Worm (Caenorhabditis elegans) whole organism, L3 larva: Measurements from ENCODE around the gene F35H10.3.
A peak's percentile ranks its signal among the peaks of the same experiment; 100 is the strongest.

Source experiments
- R02D3.7 ChIP-seq: fragments of 150-350 bp; optimal IDR thresholded peaks from 2 replicates; lab custom pipeline; 2014; ENCODE audit warnings: missing biosample characterization, missing genetic modification characterization
- ZK546.5 ChIP-seq: sonication (generic microtip); optimal IDR thresholded peaks from 2 replicates; lab custom pipeline; 2017; ENCODE audit warnings: missing biosample characterization, missing genetic modification characterization
- aly-2 ChIP-seq: fragments of 150-350 bp; optimal IDR thresholded peaks from 2 replicates; lab custom pipeline; 2014; ENCODE audit warnings: missing biosample characterization, missing genetic modification characterization
- ama-1 ChIP-seq: fragments of 150-350 bp; optimal IDR thresholded peaks from 2 replicates; lab custom pipeline; 2018
- ceh-28 ChIP-seq: fragments of 150-350 bp; optimal IDR thresholded peaks from 2 replicates; lab custom pipeline; 2014; ENCODE audit warnings: missing biosample characterization, missing genetic modification reagents, missing genetic modification characterization
- ceh-9 ChIP-seq: sonication (generic microtip); optimal IDR thresholded peaks from 2 replicates; lab custom pipeline; 2018; ENCODE audit warnings: missing biosample characterization, missing genetic modification characterization
- daf-12 ChIP-seq: fragments of 150-350 bp; optimal IDR thresholded peaks from 2 replicates; lab custom pipeline; 2014; ENCODE audit warnings: missing biosample characterization, missing genetic modification reagents, missing genetic modification characterization
- egl-5 ChIP-seq: fragments of 150-350 bp; optimal IDR thresholded peaks from 2 replicates; lab custom pipeline; 2017; ENCODE audit warnings: missing biosample characterization, missing genetic modification reagents, missing genetic modification characterization, inconsistent platforms
- elt-3 ChIP-seq, 3 experiments: fragments of 150-350 bp in 1 of 3; sonication (generic microtip) in 2 of 3; optimal IDR thresholded peaks; 2 replicates in 2 of 3; 4 replicates in 1 of 3; lab custom pipeline; 2014 to 2017; ENCODE audit warnings: missing biosample characterization in 3 of 3, missing genetic modification characterization in 3 of 3
- eor-1 ChIP-seq, 2 experiments: fragments of 150-350 bp; optimal IDR thresholded peaks; 2 replicates each; lab custom pipeline; 2014 to 2018; ENCODE audit warnings: missing biosample characterization in 2 of 2, missing genetic modification characterization in 2 of 2
- fkh-10 ChIP-seq: sonication (generic microtip); optimal IDR thresholded peaks from 2 replicates; lab custom pipeline; 2017; ENCODE audit warnings: missing biosample characterization, missing genetic modification reagents, missing genetic modification characterization
- fkh-2 ChIP-seq: fragments of 150-350 bp; optimal IDR thresholded peaks from 2 replicates; lab custom pipeline; 2014; ENCODE audit warnings: missing biosample characterization, missing genetic modification reagents, missing genetic modification characterization
- fos-1 ChIP-seq: fragments of 150-350 bp; optimal IDR thresholded peaks from 2 replicates; lab custom pipeline; 2014; ENCODE audit warnings: missing biosample characterization, missing genetic modification characterization
- hmg-11 ChIP-seq: sonication (generic microtip); optimal IDR thresholded peaks from 2 replicates; lab custom pipeline; 2016; ENCODE audit warnings: missing genetic modification characterization, missing compliant biosample characterization
- jun-1 ChIP-seq: fragments of 150-350 bp; optimal IDR thresholded peaks from 2 replicates; lab custom pipeline; 2014; ENCODE audit warnings: missing biosample characterization, missing genetic modification reagents, missing genetic modification characterization
- lin-15B ChIP-seq: fragments of 150-350 bp; optimal IDR thresholded peaks from 2 replicates; lab custom pipeline; 2014; ENCODE audit warnings: missing biosample characterization, missing genetic modification characterization
- lsy-12 ChIP-seq: sonication (generic microtip); optimal IDR thresholded peaks from 2 replicates; lab custom pipeline; 2016; ENCODE audit warnings: mild to moderate bottlenecking, missing genetic modification characterization, missing compliant biosample characterization
- mdl-1 ChIP-seq: fragments of 150-350 bp; optimal IDR thresholded peaks from 2 replicates; lab custom pipeline; 2014; ENCODE audit warnings: missing biosample characterization, missing genetic modification characterization
- mml-1 ChIP-seq: fragments of 150-350 bp; sonication (generic microtip); optimal IDR thresholded peaks from 3 replicates; lab custom pipeline; 2014; ENCODE audit warnings: missing biosample characterization, missing genetic modification characterization
- nfya-1 ChIP-seq: sonication (generic microtip); optimal IDR thresholded peaks from 2 replicates; lab custom pipeline; 2017; ENCODE audit warnings: missing genetic modification characterization, mild to moderate bottlenecking, missing compliant biosample characterization, antibody characterized with exemption, moderate library complexity; ENCODE audit not compliant: insufficient read depth
- nhr-11 ChIP-seq: fragments of 150-350 bp; optimal IDR thresholded peaks from 2 replicates; lab custom pipeline; 2014; ENCODE audit warnings: missing biosample characterization, missing genetic modification characterization
- nhr-12 ChIP-seq: fragments of 150-350 bp; optimal IDR thresholded peaks from 2 replicates; lab custom pipeline; 2014; ENCODE audit warnings: missing biosample characterization, missing genetic modification characterization
- nhr-23 ChIP-seq: fragments of 150-350 bp; optimal IDR thresholded peaks from 2 replicates; lab custom pipeline; 2014; ENCODE audit warnings: missing biosample characterization, missing genetic modification reagents, missing genetic modification characterization
- nhr-237 ChIP-seq: fragments of 150-350 bp; optimal IDR thresholded peaks from 2 replicates; lab custom pipeline; 2014; ENCODE audit warnings: missing biosample characterization, missing genetic modification characterization
- nhr-25 ChIP-seq: sonication (generic microtip); optimal IDR thresholded peaks from 2 replicates; lab custom pipeline; 2017; ENCODE audit warnings: missing biosample characterization, missing genetic modification characterization
- nhr-28 ChIP-seq: fragments of 150-350 bp; optimal IDR thresholded peaks from 2 replicates; lab custom pipeline; 2014; ENCODE audit warnings: missing biosample characterization, missing genetic modification characterization
- nhr-43 ChIP-seq: sonication (generic microtip); optimal IDR thresholded peaks from 2 replicates; lab custom pipeline; 2016; ENCODE audit warnings: mild to moderate bottlenecking, missing genetic modification characterization, missing compliant biosample characterization; ENCODE audit not compliant: poor library complexity, severe bottlenecking
- nhr-67 ChIP-seq: fragments of 150-350 bp; optimal IDR thresholded peaks from 2 replicates; lab custom pipeline; 2014; ENCODE audit warnings: missing biosample characterization, missing genetic modification characterization
- nhr-77 ChIP-seq: fragments of 150-350 bp; optimal IDR thresholded peaks from 2 replicates; lab custom pipeline; 2014; ENCODE audit warnings: missing biosample characterization, missing genetic modification characterization
- pha-4 ChIP-seq: fragments of 150-350 bp; optimal IDR thresholded peaks from 2 replicates; lab custom pipeline; 2014; ENCODE audit warnings: missing biosample characterization, missing genetic modification reagents, missing genetic modification characterization
- pqm-1 ChIP-seq: fragments of 150-350 bp; optimal IDR thresholded peaks from 2 replicates; lab custom pipeline; 2017; ENCODE audit warnings: missing biosample characterization, missing genetic modification characterization, inconsistent platforms
- sea-2 ChIP-seq: fragments of 150-350 bp; sonication (generic microtip); optimal IDR thresholded peaks from 4 replicates; lab custom pipeline; 2014; ENCODE audit warnings: missing biosample characterization, missing genetic modification reagents, missing genetic modification characterization
- skn-1 ChIP-seq: fragments of 150-350 bp; optimal IDR thresholded peaks from 2 replicates; lab custom pipeline; 2014; ENCODE audit warnings: missing biosample characterization, missing genetic modification characterization
- snpc-4 ChIP-seq: fragments of 150-350 bp; optimal IDR thresholded peaks from 2 replicates; lab custom pipeline; 2014; ENCODE audit warnings: missing biosample characterization, missing genetic modification characterization
- tbx-2 ChIP-seq: sonication (generic microtip); optimal IDR thresholded peaks from 2 replicates; lab custom pipeline; 2016; ENCODE audit warnings: mild to moderate bottlenecking, missing genetic modification characterization, missing compliant biosample characterization
- unc-39 ChIP-seq: sonication (generic microtip); optimal IDR thresholded peaks from 4 replicates; lab custom pipeline; 2017; ENCODE audit warnings: missing biosample characterization, missing genetic modification characterization
- unc-62 ChIP-seq: fragments of 150-350 bp; sonication (generic microtip); optimal IDR thresholded peaks from 4 replicates; lab custom pipeline; 2014; ENCODE audit warnings: missing biosample characterization, missing genetic modification reagents, missing genetic modification characterization
- zag-1 ChIP-seq: fragments of 150-350 bp; optimal IDR thresholded peaks from 2 replicates; lab custom pipeline; 2014; ENCODE audit warnings: missing biosample characterization, missing genetic modification characterization
- ztf-11 ChIP-seq: fragments of 150-350 bp; optimal IDR thresholded peaks from 2 replicates; lab custom pipeline; 2014; ENCODE audit warnings: missing biosample characterization, missing genetic modification characterization
- ztf-4 ChIP-seq: fragments of 150-350 bp; optimal IDR thresholded peaks from 2 replicates; lab custom pipeline; 2014; ENCODE audit warnings: missing biosample characterization, missing genetic modification characterization

F35H10.3 gene

ce11 chrIV:8294650-8295049 lies 31.1 kb upstream of the F35H10.3 start, which contains the start of gene tbce-1:
Gene tbce-1, plus strand, starts transcription at chrIV:8294690.
- TF ChIP-seq skn-1 (tag; lab: Kevin White, UChicago) (no peak), fkh-10 (GFP tag; lab: Kevin White, UChicago) (no peak), ztf-11 (tag; lab: Kevin White, UChicago) (no peak), ama-1 (lab: Kevin White, UChicago) (peak; percentile 18)

ce11 chrIV:8297192-8297591 lies 28.6 kb upstream of the F35H10.3 start, which contains the start of gene nprl-3:
Gene nprl-3, plus strand, starts transcription at chrIV:8297492.
- TF ChIP-seq egl-5 (tag; lab: Kevin White, UChicago): no peak
- no peak for TF ChIP-seq ztf-4 (tag; lab: Kevin White, UChicago)
- TF ChIP-seq aly-2 (tag; lab: Kevin White, UChicago): no peak
- TF ChIP-seq fkh-2 (tag; lab: Kevin White, UChicago): no peak
- no peak for TF ChIP-seq pqm-1 (tag; lab: Kevin White, UChicago)
- no peak for TF ChIP-seq nhr-28

- TF ChIP-seq lsy-12 (tag; lab: Kevin White, UChicago) (no peak), mml-1 (tag; lab: Kevin White, UChicago) (no peak), unc-39 (no peak), sea-2 (GFP tag; lab: Kevin White, UChicago) (no peak), egl-5 (tag; lab: Kevin White, UChicago) (no peak), snpc-4 (tag; lab: Kevin White, UChicago) (no peak), fkh-10 (GFP tag; lab: Kevin White, UChicago) (no peak), ztf-11 (tag; lab: Kevin White, UChicago) (no peak), mdl-1 (tag; lab: Kevin White, UChicago) (no peak), ceh-28 (no peak), nhr-11 (tag; lab: Kevin White, UChicago) (no peak), tbx-2 (tag; lab: Kevin White, UChicago) (no peak), eor-1 (tag; optimal IDR thresholded peaks at IDR 0.05; lab: Kevin White, UChicago) (no peak), zag-1 (tag; lab: Kevin White, UChicago) (no peak), nhr-25 (tag; lab: Kevin White, UChicago) (no peak), nhr-43 (tag; lab: Kevin White, UChicago) (no peak), fkh-2 (tag; lab: Kevin White, UChicago) (no peak), nhr-67 (no peak)
- TF ChIP-seq, all 47 proteins: peak for 0
Observed at ce11 chrIV:8299636-8300035, 26.1 kb upstream of the F35H10.3 start, which contains the start of gene F35H10.6. Gene F35H10.6, plus strand, starts transcription at chrIV:8299936.

ce11 chrIV:8300468-8300867 lies 25.3 kb upstream of the F35H10.3 start, which contains the start of gene F35H10.5:
Gene F35H10.5, plus strand, starts transcription at chrIV:8300768.
- TF ChIP-seq tbx-2 (tag; lab: Kevin White, UChicago): no peak
- TF ChIP-seq nhr-12 (tag; lab: Kevin White, UChicago): no peak
- TF ChIP-seq nhr-237 (tag; lab: Kevin White, UChicago): no peak
- no peak for TF ChIP-seq nhr-28
- TF ChIP-seq lin-15B (tag; lab: Kevin White, UChicago): no peak
- no peak for TF ChIP-seq fos-1 (tag; lab: Kevin White, UChicago)
- TF ChIP-seq ceh-9: no peak
- no peak for TF ChIP-seq unc-39
- TF ChIP-seq nfya-1: no peak
- no peak for TF ChIP-seq ama-1 (lab: Kevin White, UChicago)
- TF ChIP-seq pha-4 (tag; lab: Kevin White, UChicago): no peak
- no peak for TF ChIP-seq mdl-1 (tag; lab: Kevin White, UChicago)
- no peak for TF ChIP-seq elt-3 (tag; optimal IDR thresholded peaks at IDR 0.05; lab: Kevin White, UChicago)
- TF ChIP-seq ceh-28: no peak
- no peak for TF ChIP-seq lsy-12 (tag; lab: Kevin White, UChicago)
- TF ChIP-seq nhr-43 (tag; lab: Kevin White, UChicago): no peak
- TF ChIP-seq nhr-23 (tag; lab: Kevin White, UChicago): no peak
- TF ChIP-seq hmg-11 (tag; lab: Kevin White, UChicago): no peak
- TF ChIP-seq zag-1 (tag; lab: Kevin White, UChicago): no peak
- no peak for TF ChIP-seq ztf-11 (tag; lab: Kevin White, UChicago)
- TF ChIP-seq, all 47 proteins: peak for 0

- TF ChIP-seq fkh-10 (GFP tag; lab: Kevin White, UChicago) (no peak), nhr-25 (tag; lab: Kevin White, UChicago) (peak; percentile 71), nhr-12 (tag; lab: Kevin White, UChicago) (no peak), daf-12 (tag; lab: Kevin White, UChicago) (no peak), ceh-9 (no peak), nfya-1 (no peak), nhr-67 (no peak), aly-2 (tag; lab: Kevin White, UChicago) (no peak), ceh-28 (no peak), nhr-11 (tag; lab: Kevin White, UChicago) (no peak), nhr-23 (tag; lab: Kevin White, UChicago) (peak; percentile 16), unc-39 (no peak), skn-1 (tag; lab: Kevin White, UChicago) (no peak), pqm-1 (tag; lab: Kevin White, UChicago) (no peak), hmg-11 (tag; lab: Kevin White, UChicago) (no peak), ZK546.5 (tag; lab: Kevin White, UChicago) (no peak), elt-3 (tag; optimal IDR thresholded peaks at IDR 0.05; lab: Kevin White, UChicago) (peak in 1 of 3 experiments; percentile 9), egl-5 (tag; lab: Kevin White, UChicago) (no peak), pha-4 (tag; lab: Kevin White, UChicago) (no peak), ztf-4 (tag; lab: Kevin White, UChicago) (no peak), mdl-1 (tag; lab: Kevin White, UChicago) (no peak), nhr-43 (tag; lab: Kevin White, UChicago) (peak; percentile 10), unc-62 (GFP tag; lab: Kevin White, UChicago) (no peak), R02D3.7 (tag; lab: Kevin White, UChicago) (no peak), jun-1 (no peak), mml-1 (tag; lab: Kevin White, UChicago) (no peak), nhr-77 (tag; lab: Kevin White, UChicago) (no peak)
Observed at ce11 chrIV:8301925-8302324, 23.8 kb upstream of the F35H10.3 start.
